Fruit fly (Drosophila melanogaster) whole organism, embryonic: ENCODE results near the gene CG34429.

Experiments
- BEAF-32 ChIP-seq: fragments of 200-800 bp; sonication (Bioruptor generic); optimal IDR thresholded peaks from 3 replicates; lab custom pipeline; 2017; ENCODE audit warnings: missing biosample characterization, missing genetic modification characterization, mild to moderate bottlenecking, moderate library complexity, missing genetic modification reagents
- CG10267 ChIP-seq: fragments of 200-800 bp; sonication (Bioruptor generic); optimal IDR thresholded peaks from 2 replicates; lab custom pipeline; 2018; ENCODE audit warnings: missing biosample characterization, mild to moderate bottlenecking, missing genetic modification characterization, moderate library complexity
- CG10321 ChIP-seq: fragments of 200-800 bp; sonication (Bioruptor generic); IDR thresholded peaks from 2 replicates; pipeline ENCODE4 v1.3.6; 2022; ENCODE audit warnings: missing biosample characterization, missing genetic modification characterization
- CG10366 ChIP-seq: fragments of 200-800 bp; sonication (Bioruptor generic); IDR thresholded peaks from 2 replicates; pipeline ENCODE4 v1.3.6; 2022; ENCODE audit warnings: missing biosample characterization, missing genetic modification characterization
- CG10462 ChIP-seq: fragments of 200-800 bp; sonication (Bioruptor generic); optimal IDR thresholded peaks from 2 replicates; lab custom pipeline; 2016; ENCODE audit warnings: missing biosample characterization, missing genetic modification characterization
- CG10565 ChIP-seq: fragments of 200-800 bp; sonication (Bioruptor generic); optimal IDR thresholded peaks from 3 replicates; lab custom pipeline; 2016; ENCODE audit warnings: missing biosample characterization, mild to moderate bottlenecking, missing genetic modification characterization
- CG11456 ChIP-seq: fragments of 200-800 bp; sonication (Bioruptor generic); IDR thresholded peaks from 3 replicates; pipeline ENCODE4 v1.3.6; 2022; ENCODE audit warnings: missing biosample characterization, missing genetic modification characterization
- CG12769 ChIP-seq: fragments of 200-800 bp; sonication (Bioruptor generic); optimal IDR thresholded peaks from 2 replicates; lab custom pipeline; 2019; ENCODE audit warnings: missing biosample characterization, mild to moderate bottlenecking, missing genetic modification characterization, moderate library complexity
- CG13424 ChIP-seq: fragments of 200-800 bp; sonication (Bioruptor generic); optimal IDR thresholded peaks from 2 replicates; lab custom pipeline; 2019; ENCODE audit warnings: missing biosample characterization, mild to moderate bottlenecking, missing genetic modification characterization, moderate library complexity
- CG17328 ChIP-seq: fragments of 200-800 bp; sonication (Bioruptor generic); IDR thresholded peaks from 2 replicates; pipeline ENCODE4 v1.3.6; 2022; ENCODE audit warnings: missing biosample characterization, missing genetic modification characterization
- CG17359 ChIP-seq: fragments of 200-800 bp; sonication (Bioruptor generic); optimal IDR thresholded peaks from 3 replicates; lab custom pipeline; 2018; ENCODE audit warnings: missing biosample characterization, mild to moderate bottlenecking, missing genetic modification characterization, moderate library complexity
- CG18619 ChIP-seq: fragments of 200-800 bp; sonication (Bioruptor generic); optimal IDR thresholded peaks from 3 replicates; lab custom pipeline; 2017; ENCODE audit warnings: missing biosample characterization, mild to moderate bottlenecking, missing genetic modification characterization
- CG32772 ChIP-seq: fragments of 200-800 bp; sonication (Bioruptor generic); IDR thresholded peaks from 2 replicates; pipeline ENCODE4 v1.3.6; 2022; ENCODE audit warnings: missing biosample characterization, missing genetic modification characterization
- CG3995 ChIP-seq: fragments of 200-800 bp; sonication (Bioruptor generic); optimal IDR thresholded peaks from 3 replicates; lab custom pipeline; 2016; ENCODE audit warnings: missing biosample characterization, missing genetic modification characterization
- CG42726 ChIP-seq: fragments of 200-800 bp; sonication (Bioruptor generic); IDR thresholded peaks from 2 replicates; pipeline ENCODE4 v1.3.6; 2022; ENCODE audit warnings: missing biosample characterization, missing genetic modification characterization; ENCODE audit not compliant: partially characterized antibody
- CG4360 ChIP-seq: fragments of 200-800 bp; sonication (Bioruptor generic); IDR thresholded peaks from 2 replicates; pipeline ENCODE4 v1.3.6; 2022; ENCODE audit warnings: missing biosample characterization, missing genetic modification characterization
- CG7928 ChIP-seq: fragments of 200-800 bp; sonication (Bioruptor generic); optimal IDR thresholded peaks from 2 replicates; lab custom pipeline; 2017; ENCODE audit warnings: missing biosample characterization, mild to moderate bottlenecking, missing genetic modification characterization
- CG8359 ChIP-seq: fragments of 200-800 bp; sonication (Bioruptor generic); optimal IDR thresholded peaks from 2 replicates; lab custom pipeline; 2017; ENCODE audit warnings: missing biosample characterization, mild to moderate bottlenecking, missing genetic modification characterization, borderline replicate concordance
- Drgx ChIP-seq: fragments of 200-800 bp; sonication (Bioruptor generic); IDR thresholded peaks from 2 replicates; pipeline ENCODE4 v1.3.6; 2022; ENCODE audit warnings: missing biosample characterization, missing genetic modification characterization
- Ets65A ChIP-seq: fragments of 200-800 bp; sonication (Bioruptor generic); peaks from one replicate; lab custom pipeline; 2016; ENCODE audit warnings: missing biosample characterization, missing genetic modification characterization
- GATAe ChIP-seq: fragments of 200-800 bp; sonication (Bioruptor generic); conservative IDR thresholded peaks from 2 replicates; pipeline ENCODE4 v1.3.6; 2022; ENCODE audit warnings: missing biosample characterization, missing genetic modification characterization
- Hey ChIP-seq: fragments of 200-800 bp; sonication (Bioruptor generic); optimal IDR thresholded peaks from 3 replicates; lab custom pipeline; 2018; ENCODE audit warnings: missing biosample characterization, mild to moderate bottlenecking, missing genetic modification characterization
- Hr51 ChIP-seq, 2 experiments: fragments of 200-800 bp; sonication (Bioruptor generic); optimal IDR thresholded peaks; 2 replicates in 1 of 2; 3 replicates in 1 of 2; lab custom pipeline; 2016 to 2018; ENCODE audit warnings: missing biosample characterization in 2 of 2, missing genetic modification characterization in 2 of 2, mild to moderate bottlenecking in 1 of 2, moderate library complexity in 1 of 2
- Mrtf ChIP-seq: fragments of 200-800 bp; sonication (Bioruptor generic); IDR thresholded peaks from 3 replicates; pipeline ENCODE4 v1.3.6; 2022; ENCODE audit warnings: missing biosample characterization, missing genetic modification characterization
- NC2β ChIP-seq: fragments of 200-800 bp; sonication (Bioruptor generic); optimal IDR thresholded peaks from 2 replicates; lab custom pipeline; 2016; ENCODE audit warnings: missing biosample characterization, missing genetic modification characterization
- Nf-YA ChIP-seq: fragments of 200-800 bp; sonication (Bioruptor generic); IDR thresholded peaks from 2 replicates; pipeline ENCODE4 v1.3.6; 2022; ENCODE audit warnings: missing biosample characterization, missing genetic modification characterization
- Nf-YC ChIP-seq: fragments of 200-800 bp; optimal IDR thresholded peaks from 3 replicates; lab custom pipeline; 2019; ENCODE audit warnings: missing biosample characterization, mild to moderate bottlenecking, missing genetic modification characterization, moderate library complexity
- Opbp ChIP-seq: fragments of 200-800 bp; sonication (Bioruptor generic); IDR thresholded peaks from 3 replicates; pipeline ENCODE4 v1.3.6; 2022; ENCODE audit warnings: missing biosample characterization, missing genetic modification characterization; ENCODE audit not compliant: partially characterized antibody
- Taf1 ChIP-seq: fragments of 200-800 bp; sonication (Bioruptor generic); IDR thresholded peaks from 2 replicates; pipeline ENCODE4 v1.3.6; 2022; ENCODE audit warnings: missing biosample characterization, missing genetic modification characterization
- Xrp1 ChIP-seq: fragments of 200-800 bp; sonication (Bioruptor generic); IDR thresholded peaks from 2 replicates; pipeline ENCODE4 v1.3.6; 2022; ENCODE audit warnings: missing biosample characterization, missing genetic modification characterization
- ac ChIP-seq: fragments of 200-800 bp; sonication (Bioruptor generic); optimal IDR thresholded peaks from 3 replicates; lab custom pipeline; 2017; ENCODE audit warnings: missing biosample characterization, mild to moderate bottlenecking, missing genetic modification characterization
- caup ChIP-seq: fragments of 200-800 bp; sonication (Bioruptor generic); optimal IDR thresholded peaks from 3 replicates; lab custom pipeline; 2017; ENCODE audit warnings: missing biosample characterization, mild to moderate bottlenecking, missing genetic modification characterization, moderate library complexity; ENCODE audit not compliant: severe bottlenecking
- chm ChIP-seq: fragments of 200-800 bp; sonication (Bioruptor generic); IDR thresholded peaks from 2 replicates; pipeline ENCODE4 v1.3.6; 2022; ENCODE audit warnings: missing biosample characterization, missing genetic modification characterization
- da ChIP-seq: fragments of 200-800 bp; sonication (Bioruptor generic); optimal IDR thresholded peaks from 2 replicates; lab custom pipeline; 2016; ENCODE audit warnings: missing biosample characterization, missing genetic modification characterization
- dan ChIP-seq: fragments of 200-800 bp; sonication (Bioruptor generic); IDR thresholded peaks from 2 replicates; pipeline ENCODE4 v1.3.6; 2022; ENCODE audit warnings: missing biosample characterization, missing genetic modification characterization
- dmrt11E ChIP-seq: fragments of 200-800 bp; sonication (Bioruptor generic); optimal IDR thresholded peaks from 3 replicates; lab custom pipeline; 2018; ENCODE audit warnings: missing biosample characterization, mild to moderate bottlenecking, missing genetic modification characterization, moderate library complexity
- ewg ChIP-seq: fragments of 200-800 bp; sonication (Bioruptor generic); optimal IDR thresholded peaks from 3 replicates; lab custom pipeline; 2017; ENCODE audit warnings: mild to moderate bottlenecking, missing biosample characterization, missing genetic modification reagents, missing genetic modification characterization
- fd102C ChIP-seq: fragments of 200-800 bp; sonication (Bioruptor generic); optimal IDR thresholded peaks from 2 replicates; lab custom pipeline; 2018; ENCODE audit warnings: missing biosample characterization, mild to moderate bottlenecking, missing genetic modification characterization, moderate library complexity
- gcm ChIP-seq: fragments of 200-800 bp; sonication (Bioruptor generic); optimal IDR thresholded peaks from 2 replicates; lab custom pipeline; 2019; ENCODE audit warnings: missing biosample characterization, mild to moderate bottlenecking, missing genetic modification characterization, moderate library complexity
- grau ChIP-seq: fragments of 200-800 bp; optimal IDR thresholded peaks from 3 replicates; lab custom pipeline; 2019; ENCODE audit warnings: missing biosample characterization, mild to moderate bottlenecking, missing genetic modification characterization, moderate library complexity
- ham ChIP-seq: fragments of 200-800 bp; sonication (Bioruptor generic); IDR thresholded peaks from 2 replicates; pipeline ENCODE4 v1.3.6; 2022; ENCODE audit warnings: missing biosample characterization, missing genetic modification characterization
- hbn ChIP-seq: fragments of 200-800 bp; sonication (Bioruptor generic); IDR thresholded peaks from 2 replicates; pipeline ENCODE4 v1.3.6; 2022; ENCODE audit warnings: missing biosample characterization, missing genetic modification characterization; ENCODE audit not compliant: partially characterized antibody
- lola ChIP-seq, 3 experiments: fragments of >200 bp in 2 of 3; fragments of 200-800 bp in 1 of 3; sonication (Bioruptor generic) in 1 of 3; optimal IDR thresholded peaks; 2 replicates each; lab custom pipeline; 2017 to 2019; ENCODE audit warnings: missing biosample characterization in 3 of 3, missing genetic modification characterization in 3 of 3, mild to moderate bottlenecking in 1 of 3, moderate library complexity in 1 of 3
- org-1 ChIP-seq: fragments of 200-800 bp; sonication (Bioruptor generic); optimal IDR thresholded peaks from 2 replicates; lab custom pipeline; 2017; ENCODE audit warnings: missing biosample characterization, missing genetic modification characterization
- salm ChIP-seq: fragments of 200-800 bp; sonication (Bioruptor generic); optimal IDR thresholded peaks from 2 replicates; lab custom pipeline; 2018; ENCODE audit warnings: missing biosample characterization, mild to moderate bottlenecking, missing genetic modification characterization
- sisA ChIP-seq: fragments of 200-800 bp; sonication (Bioruptor generic); IDR thresholded peaks from 2 replicates; pipeline ENCODE4 v1.3.6; 2022; ENCODE audit warnings: missing biosample characterization, missing genetic modification characterization
- sug ChIP-seq: fragments of 200-800 bp; optimal IDR thresholded peaks from 2 replicates; lab custom pipeline; 2019; ENCODE audit warnings: missing biosample characterization, mild to moderate bottlenecking, missing genetic modification characterization, moderate library complexity
- tna ChIP-seq: fragments of 200-800 bp; sonication (Bioruptor generic); IDR thresholded peaks from 2 replicates; pipeline ENCODE4 v1.3.6; 2022; ENCODE audit warnings: missing biosample characterization, missing genetic modification characterization; ENCODE audit not compliant: partially characterized antibody
- tx ChIP-seq: fragments of 200-800 bp; sonication (Bioruptor generic); optimal IDR thresholded peaks from 2 replicates; lab custom pipeline; 2016; ENCODE audit warnings: missing biosample characterization, missing genetic modification characterization

Gene CG34429

dm6 chr3L:13015195-13015822, 47.5 kb upstream of the CG34429 start, which contains the start of gene MICAL-like (continued):
- TF ChIP-seq Mrtf (no peak), Drgx (no peak), sug (no peak), hbn (GFP tag; lab: Robert Waterston, UW) (peak; percentile 88), Taf1 (GFP tag; lab: Robert Waterston, UW) (no peak), tna (GFP tag; lab: Robert Waterston, UW) (peak; percentile 72; the same call in 1 of the 2 replicates), grau (tag; lab: Kevin White, UChicago) (no peak), Nf-YA (GFP tag; lab: Robert Waterston, UW) (no peak), Ets65A (GFP tag; lab: Kevin White, UChicago) (peak; percentile 44), dmrt11E (no peak), salm (tag; lab: Kevin White, UChicago) (no peak), CG10565 (GFP tag; lab: Kevin White, UChicago) (no peak), CG18619 (GFP tag; lab: Kevin White, UChicago) (no peak), BEAF-32 (GFP tag; lab: Kevin White, UChicago) (peak; percentile 75), GATAe (GFP tag; lab: Robert Waterston, UW) (no peak), CG13424 (no peak), CG7928 (no peak), caup (GFP tag; lab: Kevin White, UChicago) (no peak), ac (GFP tag; lab: Kevin White, UChicago) (no peak), org-1 (GFP tag; lab: Kevin White, UChicago) (no peak), lola (GFP tag; optimal IDR thresholded peaks at IDR 0.05; lab: Kevin White, UChicago) (no peak), gcm (GFP tag; lab: Kevin White, UChicago) (no peak), CG10462 (no peak), da (GFP tag; lab: Kevin White, UChicago) (no peak), CG8359 (GFP tag; lab: Kevin White, UChicago) (no peak), CG17359 (tag; lab: Kevin White, UChicago) (no peak), CG32772 (GFP tag; lab: Robert Waterston, UW) (no peak), Hey (tag; lab: Kevin White, UChicago) (no peak), chm (GFP tag; lab: Robert Waterston, UW) (no peak), CG12769 (tag; lab: Kevin White, UChicago) (no peak), tx (no peak), CG10321 (GFP tag; lab: Robert Waterston, UW) (no peak), CG10267 (no peak), CG42726 (GFP tag; lab: Robert Waterston, UW) (0 out of 2 replicates have a peak, but pooled peaks have one; percentile 46), ham (GFP tag; lab: Robert Waterston, UW) (no peak), fd102C (no peak), CG17328 (GFP tag; lab: Robert Waterston, UW) (peak; percentile 16; the same call in 1 of the 2 replicates), sisA (GFP tag; lab: Robert Waterston, UW) (peak; percentile 57; the same call in 1 of the 2 replicates), CG11456 (GFP tag; lab: Robert Waterston, UW) (peak; percentile 4; the same call in 1 of the 3 replicates), ewg (GFP tag; lab: Kevin White, UChicago) (no peak), CG10366 (GFP tag; lab: Robert Waterston, UW) (no peak), dan (no peak), CG4360 (GFP tag; lab: Robert Waterston, UW) (no peak), NC2β (GFP tag; lab: Kevin White, UChicago) (no peak), Xrp1 (GFP tag; lab: Robert Waterston, UW) (peak; percentile 6; the same call in 1 of the 2 replicates), CG3995 (peak; percentile 89), Nf-YC (tag; lab: Kevin White, UChicago) (no peak), Hr51 (GFP tag; optimal IDR thresholded peaks at IDR 0.05; lab: Kevin White, UChicago) (no peak), Opbp (peak; percentile 54; the same call in 1 of the 3 replicates)
